Fruit fly (Drosophila melanogaster) whole organism, embryonic: Measurements from ENCODE around the gene CG15642.

Source experiments
- Ada2b ChIP-seq: fragments of 200-800 bp; sonication (Bioruptor generic); IDR thresholded peaks from 2 replicates; pipeline ENCODE4 v1.3.6; 2022; ENCODE audit warnings: missing biosample characterization, missing genetic modification characterization
- Bgb ChIP-seq: fragments of 200-800 bp; sonication (Bioruptor generic); IDR thresholded peaks from 2 replicates; pipeline ENCODE4 v1.3.6; 2022; ENCODE audit warnings: missing biosample characterization, missing genetic modification characterization; ENCODE audit not compliant: partially characterized antibody
- CG10209 ChIP-seq: fragments of 200-800 bp; sonication (Bioruptor generic); optimal IDR thresholded peaks from 3 replicates; lab custom pipeline; 2017; ENCODE audit warnings: missing biosample characterization, mild to moderate bottlenecking, missing genetic modification characterization, missing genetic modification reagents
- CG11085 ChIP-seq: fragments of 200-800 bp; sonication (Bioruptor generic); IDR thresholded peaks from 2 replicates; pipeline ENCODE4 v1.3.6; 2022; ENCODE audit warnings: missing biosample characterization, missing genetic modification characterization
- CG12299 ChIP-seq: fragments of 200-800 bp; sonication (Bioruptor generic); optimal IDR thresholded peaks from 2 replicates; lab custom pipeline; 2018; ENCODE audit warnings: missing biosample characterization, mild to moderate bottlenecking, missing genetic modification characterization
- CG12391 ChIP-seq: fragments of 200-800 bp; sonication (Bioruptor generic); optimal IDR thresholded peaks from 3 replicates; lab custom pipeline; 2018; ENCODE audit warnings: missing biosample characterization, mild to moderate bottlenecking, missing genetic modification characterization, moderate library complexity
- CG12744 ChIP-seq: fragments of 200-800 bp; sonication (Bioruptor generic); optimal IDR thresholded peaks from 2 replicates; lab custom pipeline; 2016; ENCODE audit warnings: missing biosample characterization, missing genetic modification characterization
- CG14014 ChIP-seq: fragments of 200-800 bp; sonication (Bioruptor generic); IDR thresholded peaks from 2 replicates; pipeline ENCODE4 v1.3.6; 2022; ENCODE audit warnings: missing biosample characterization, missing genetic modification characterization
- CG15601 ChIP-seq: fragments of 200-800 bp; sonication (Bioruptor generic); optimal IDR thresholded peaks from 3 replicates; lab custom pipeline; 2019; ENCODE audit warnings: missing biosample characterization, mild to moderate bottlenecking, missing genetic modification characterization, moderate library complexity
- CG1647 ChIP-seq: fragments of 200-800 bp; sonication (Bioruptor generic); optimal IDR thresholded peaks from 3 replicates; lab custom pipeline; 2016; ENCODE audit warnings: missing biosample characterization, missing genetic modification characterization
- CG18262 ChIP-seq: fragments of 200-800 bp; optimal IDR thresholded peaks from 3 replicates; lab custom pipeline; 2019; ENCODE audit warnings: missing biosample characterization, mild to moderate bottlenecking, missing genetic modification characterization, moderate library complexity
- CG2129 ChIP-seq: fragments of 200-800 bp; sonication (Bioruptor generic); IDR thresholded peaks from 2 replicates; pipeline ENCODE4 v1.3.6; 2022; ENCODE audit warnings: missing biosample characterization, missing genetic modification characterization; ENCODE audit not compliant: partially characterized antibody
- CG30020 ChIP-seq: fragments of 200-800 bp; optimal IDR thresholded peaks from 2 replicates; lab custom pipeline; 2019; ENCODE audit warnings: missing biosample characterization, mild to moderate bottlenecking, missing genetic modification characterization, moderate library complexity
- CG30431 ChIP-seq: fragments of 200-800 bp; sonication (Bioruptor generic); optimal IDR thresholded peaks from 2 replicates; lab custom pipeline; 2017; ENCODE audit warnings: missing biosample characterization, missing genetic modification characterization
- CG34376 ChIP-seq: fragments of 200-800 bp; sonication (Bioruptor generic); optimal IDR thresholded peaks from 2 replicates; lab custom pipeline; 2018; ENCODE audit warnings: missing biosample characterization, mild to moderate bottlenecking, missing genetic modification characterization
- CG6854 ChIP-seq: fragments of 200-800 bp; sonication (Bioruptor generic); optimal IDR thresholded peaks from 3 replicates; lab custom pipeline; 2017; ENCODE audit warnings: missing biosample characterization, mild to moderate bottlenecking, missing genetic modification characterization
- CG7357 ChIP-seq: fragments of 200-800 bp; sonication (Bioruptor generic); IDR thresholded peaks from 3 replicates; pipeline ENCODE4 v1.3.6; 2022; ENCODE audit warnings: missing biosample characterization, missing genetic modification characterization
- CG9727 ChIP-seq: fragments of 200-800 bp; sonication (Bioruptor generic); optimal IDR thresholded peaks from 3 replicates; lab custom pipeline; 2017; ENCODE audit warnings: missing biosample characterization, mild to moderate bottlenecking, missing genetic modification characterization
- CG9817 ChIP-seq: fragments of 200-800 bp; sonication (Bioruptor generic); optimal IDR thresholded peaks from 2 replicates; lab custom pipeline; 2018; ENCODE audit warnings: missing biosample characterization, mild to moderate bottlenecking, missing genetic modification characterization, moderate library complexity
- CG9932 ChIP-seq: fragments of 200-800 bp; sonication (Bioruptor generic); IDR thresholded peaks from 2 replicates; pipeline ENCODE4 v1.3.6; 2022; ENCODE audit warnings: missing biosample characterization, missing genetic modification characterization
- Camta ChIP-seq: fragments of 200-800 bp; sonication (Bioruptor generic); optimal IDR thresholded peaks from 2 replicates; lab custom pipeline; 2016; ENCODE audit warnings: missing biosample characterization, missing genetic modification characterization
- D19A ChIP-seq: fragments of 200-800 bp; optimal IDR thresholded peaks from 3 replicates; lab custom pipeline; 2019; ENCODE audit warnings: missing biosample characterization, mild to moderate bottlenecking, missing genetic modification characterization, moderate library complexity
- Dad ChIP-seq: fragments of 200-800 bp; sonication (Bioruptor generic); optimal IDR thresholded peaks from 3 replicates; lab custom pipeline; 2016; ENCODE audit warnings: missing biosample characterization, missing genetic modification characterization
- Dip3 ChIP-seq: fragments of 200-800 bp; sonication (Bioruptor generic); optimal IDR thresholded peaks from 3 replicates; lab custom pipeline; 2016; ENCODE audit warnings: missing biosample characterization, missing genetic modification characterization
- Dp ChIP-seq: fragments of 200-800 bp; sonication (Bioruptor generic); optimal IDR thresholded peaks from 2 replicates; lab custom pipeline; 2018; ENCODE audit warnings: missing biosample characterization, mild to moderate bottlenecking, missing genetic modification characterization, moderate library complexity
- Fer1 ChIP-seq: fragments of 200-800 bp; sonication (Bioruptor generic); optimal IDR thresholded peaks from 2 replicates; lab custom pipeline; 2017; ENCODE audit warnings: missing biosample characterization, mild to moderate bottlenecking, missing genetic modification characterization
- Fer2 ChIP-seq: fragments of 200-800 bp; sonication (Bioruptor generic); optimal IDR thresholded peaks from 2 replicates; lab custom pipeline; 2018; ENCODE audit warnings: missing biosample characterization, mild to moderate bottlenecking, missing genetic modification characterization, moderate library complexity
- Hey ChIP-seq: fragments of 200-800 bp; sonication (Bioruptor generic); optimal IDR thresholded peaks from 3 replicates; lab custom pipeline; 2018; ENCODE audit warnings: missing biosample characterization, mild to moderate bottlenecking, missing genetic modification characterization
- Lhr ChIP-seq: fragments of 200-800 bp; sonication (Bioruptor generic); optimal IDR thresholded peaks from 3 replicates; lab custom pipeline; 2017; ENCODE audit warnings: mild to moderate bottlenecking, missing biosample characterization, missing genetic modification reagents, missing genetic modification characterization
- Meics ChIP-seq: fragments of 200-800 bp; sonication (Bioruptor generic); optimal IDR thresholded peaks from 2 replicates; lab custom pipeline; 2017; ENCODE audit warnings: missing biosample characterization, mild to moderate bottlenecking, missing genetic modification characterization
- Neu2 ChIP-seq: fragments of 200-800 bp; sonication (Bioruptor generic); optimal IDR thresholded peaks from 3 replicates; lab custom pipeline; 2016; ENCODE audit warnings: missing biosample characterization, missing genetic modification characterization, borderline replicate concordance
- Nf-YB ChIP-seq: fragments of 200-800 bp; sonication (Bioruptor generic); optimal IDR thresholded peaks from 3 replicates; lab custom pipeline; 2019; ENCODE audit warnings: missing biosample characterization, mild to moderate bottlenecking, missing genetic modification characterization, moderate library complexity
- Sry-β ChIP-seq: fragments of 200-800 bp; sonication (Bioruptor generic); optimal IDR thresholded peaks from 2 replicates; lab custom pipeline; 2018; ENCODE audit warnings: missing biosample characterization, mild to moderate bottlenecking, missing genetic modification characterization, moderate library complexity
- aop ChIP-seq: fragments of 200-800 bp; sonication (Bioruptor generic); IDR thresholded peaks from 2 replicates; pipeline ENCODE4 v1.3.6; 2022; ENCODE audit warnings: missing biosample characterization, missing genetic modification characterization
- ap ChIP-seq: fragments of 200-800 bp; sonication (Bioruptor generic); IDR thresholded peaks from 2 replicates; pipeline ENCODE4 v1.3.6; 2022; ENCODE audit warnings: missing biosample characterization, missing genetic modification characterization
- bsh ChIP-seq, 2 experiments: fragments of 200-800 bp; sonication (Bioruptor generic); optimal IDR thresholded peaks; 2 replicates each; lab custom pipeline; 2017 to 2018; ENCODE audit warnings: mild to moderate bottlenecking in 2 of 2, missing biosample characterization in 2 of 2, missing genetic modification characterization in 2 of 2, moderate library complexity in 1 of 2
- cas ChIP-seq: fragments of 200-800 bp; sonication (Bioruptor generic); IDR thresholded peaks from 2 replicates; pipeline ENCODE4 v1.3.6; 2022; ENCODE audit warnings: missing biosample characterization, missing genetic modification characterization
- corto ChIP-seq: fragments of 200-800 bp; sonication (Bioruptor generic); optimal IDR thresholded peaks from 2 replicates; lab custom pipeline; 2016; ENCODE audit warnings: missing biosample characterization, mild to moderate bottlenecking, missing genetic modification characterization, moderate library complexity
- crp ChIP-seq, 2 experiments: fragments of 200-800 bp; sonication (Bioruptor generic); optimal IDR thresholded peaks; 2 replicates in 1 of 2; 3 replicates in 1 of 2; lab custom pipeline; 2017; ENCODE audit warnings: missing biosample characterization in 2 of 2, missing genetic modification characterization in 2 of 2, mild to moderate bottlenecking in 1 of 2, moderate library complexity in 1 of 2
- dpn ChIP-seq, 2 experiments: fragments of 200-800 bp; sonication (Bioruptor generic); optimal IDR thresholded peaks; 3 replicates each; lab custom pipeline; 2016; ENCODE audit warnings: missing biosample characterization in 2 of 2, missing genetic modification characterization in 2 of 2
- fd64A ChIP-seq: fragments of 200-800 bp; sonication (Bioruptor generic); optimal IDR thresholded peaks from 3 replicates; lab custom pipeline; 2018; ENCODE audit warnings: missing biosample characterization, mild to moderate bottlenecking, missing genetic modification characterization
- gfzf ChIP-seq: fragments of 200-800 bp; sonication (Bioruptor generic); optimal IDR thresholded peaks from 2 replicates; lab custom pipeline; 2016; ENCODE audit warnings: missing biosample characterization, mild to moderate bottlenecking, missing genetic modification characterization, moderate library complexity
- ind ChIP-seq: fragments of 200-800 bp; sonication (Bioruptor generic); optimal IDR thresholded peaks from 3 replicates; lab custom pipeline; 2016; ENCODE audit warnings: missing biosample characterization, missing genetic modification characterization
- lola ChIP-seq, 3 experiments: fragments of >200 bp in 2 of 3; fragments of 200-800 bp in 1 of 3; sonication (Bioruptor generic) in 1 of 3; optimal IDR thresholded peaks; 2 replicates each; lab custom pipeline; 2017 to 2019; ENCODE audit warnings: missing biosample characterization in 3 of 3, missing genetic modification characterization in 3 of 3, mild to moderate bottlenecking in 1 of 3, moderate library complexity in 1 of 3
- peb ChIP-seq: fragments of 200-800 bp; sonication (Bioruptor generic); IDR thresholded peaks from 2 replicates; pipeline ENCODE4 v1.3.6; 2022; ENCODE audit warnings: missing biosample characterization, missing genetic modification characterization
- sens-2 ChIP-seq: fragments of 200-800 bp; sonication (Bioruptor generic); IDR thresholded peaks from 2 replicates; pipeline ENCODE4 v1.3.6; 2022; ENCODE audit warnings: missing biosample characterization, missing genetic modification characterization
- slou ChIP-seq: fragments of 200-800 bp; sonication (Bioruptor generic); optimal IDR thresholded peaks from 3 replicates; lab custom pipeline; 2016; ENCODE audit warnings: missing biosample characterization, missing genetic modification characterization
- tin ChIP-seq: fragments of 200-800 bp; sonication (Bioruptor generic); optimal IDR thresholded peaks from 3 replicates; lab custom pipeline; 2016; ENCODE audit warnings: missing biosample characterization, missing genetic modification characterization
- trh ChIP-seq: fragments of 200-800 bp; sonication (Bioruptor generic); optimal IDR thresholded peaks from 2 replicates; lab custom pipeline; 2016; ENCODE audit warnings: missing biosample characterization, missing genetic modification characterization
- yki ChIP-seq: fragments of >200 bp; optimal IDR thresholded peaks from 3 replicates; lab custom pipeline; 2018
- zfh1 ChIP-seq: fragments of 200-800 bp; sonication (Bioruptor generic); IDR thresholded peaks from 3 replicates; pipeline ENCODE4 v1.3.6; 2022; ENCODE audit warnings: missing biosample characterization, missing genetic modification characterization

Gene CG15642

DNA sequence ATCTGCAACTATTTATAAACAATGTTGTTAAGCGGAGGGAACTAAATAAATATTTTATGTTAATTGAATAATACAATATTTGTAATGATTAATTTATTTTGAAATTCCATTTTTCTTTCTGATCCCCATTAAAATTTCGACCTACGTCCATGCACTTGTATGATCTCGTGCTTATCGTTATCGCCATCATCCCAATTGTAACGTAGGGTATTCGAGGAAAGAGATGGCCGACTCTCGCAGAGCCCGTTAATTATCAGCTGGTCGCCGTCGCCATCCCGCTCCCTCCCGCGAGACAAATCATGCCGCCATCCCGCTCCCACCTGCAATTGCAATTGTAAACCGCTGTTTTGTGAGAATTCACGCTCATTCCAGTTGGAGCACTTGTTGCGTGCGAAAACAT lies 14.4 kb downstream of the CG15642 start, which contains the start of gene CG11655 (continued):
- no peak for TF ChIP-seq CG12299 (tag; lab: Kevin White, UChicago)
- TF ChIP-seq Dad (GFP tag; lab: Kevin White, UChicago) = no peak
- TF ChIP-seq CG9817 = peak; percentile 6
- no peak for TF ChIP-seq CG30431 (GFP tag; lab: Kevin White, UChicago)
- TF ChIP-seq CG7357 (GFP tag; lab: Robert Waterston, UW) = no peak
- TF ChIP-seq tin (GFP tag; lab: Kevin White, UChicago) = no peak
- TF ChIP-seq Nf-YB (GFP tag; lab: Kevin White, UChicago) = peak; percentile 26
- TF ChIP-seq Neu2 (GFP tag; lab: Kevin White, UChicago) = no peak
- TF ChIP-seq CG34376 = peak; percentile 15
- peak; percentile 68; the same call in 2 of the 3 replicates for TF ChIP-seq zfh1 (GFP tag; lab: Robert Waterston, UW)
- TF ChIP-seq CG18262 (tag; lab: Kevin White, UChicago) = peak; percentile 38
- TF ChIP-seq Dip3 (GFP tag; lab: Kevin White, UChicago) = no peak
- no peak for TF ChIP-seq yki
- no peak for TF ChIP-seq Meics (GFP tag; lab: Kevin White, UChicago)
- TF ChIP-seq cas (GFP tag; lab: Robert Waterston, UW) = no peak
- TF ChIP-seq gfzf = no peak
- no peak for TF ChIP-seq CG9932 (GFP tag; lab: Robert Waterston, UW)
- no peak for TF ChIP-seq CG2129
- no peak for TF ChIP-seq Dp (GFP tag; lab: Kevin White, UChicago)
- TF ChIP-seq slou (GFP tag; lab: Kevin White, UChicago) = no peak
- no peak for TF ChIP-seq CG12744 (GFP tag; lab: Kevin White, UChicago)
- peak; percentile 41 for TF ChIP-seq ind (GFP tag; lab: Kevin White, UChicago)
- no peak for TF ChIP-seq CG1647 (GFP tag; lab: Kevin White, UChicago)
- no peak for TF ChIP-seq Camta
- TF ChIP-seq CG15601 = no peak
- TF ChIP-seq Sry-β (GFP tag; lab: Kevin White, UChicago) = no peak
- TF ChIP-seq ap (GFP tag; lab: Robert Waterston, UW) = 0 out of 2 replicates have a peak, but pooled peaks have one; percentile 11
- peak; percentile 21; the same call in 1 of the 2 replicates for TF ChIP-seq Ada2b (GFP tag; lab: Robert Waterston, UW)
- TF ChIP-seq D19A (tag; lab: Kevin White, UChicago) = no peak
- TF ChIP-seq peb (GFP tag; lab: Robert Waterston, UW) = no peak
- TF ChIP-seq aop (GFP tag; lab: Robert Waterston, UW) = no peak
- TF ChIP-seq dpn (GFP tag; optimal IDR thresholded peaks at IDR 0.05; lab: Kevin White, UChicago) = peak in 1 of 2 experiments; percentile 17
- no peak for TF ChIP-seq CG30020 (tag; lab: Kevin White, UChicago)
- no peak for TF ChIP-seq corto (GFP tag; lab: Kevin White, UChicago)
- no peak for TF ChIP-seq Bgb
- no peak for TF ChIP-seq Fer2
- TF ChIP-seq sens-2 (GFP tag; lab: Robert Waterston, UW) = no peak
- no peak for TF ChIP-seq CG6854 (GFP tag; lab: Kevin White, UChicago)
- no peak for TF ChIP-seq Hey (tag; lab: Kevin White, UChicago)
- TF ChIP-seq CG9727 (GFP tag; lab: Kevin White, UChicago) = peak; percentile 40
- TF ChIP-seq CG14014 = no peak
- TF ChIP-seq Fer1 (GFP tag; lab: Kevin White, UChicago) = no peak
- no peak for TF ChIP-seq trh (GFP tag; lab: Kevin White, UChicago)
- TF ChIP-seq crp (GFP tag; optimal IDR thresholded peaks at IDR 0.05; lab: Kevin White, UChicago) = peak in 1 of 2 experiments; percentile 80
- peak in 1 of 3 experiments; percentile 31 for TF ChIP-seq lola (GFP tag; optimal IDR thresholded peaks at IDR 0.05; lab: Kevin White, UChicago)
- TF ChIP-seq bsh (GFP tag; optimal IDR thresholded peaks at IDR 0.05; lab: Kevin White, UChicago) = peak in 1 of 2 experiments; percentile 44
- TF ChIP-seq CG11085 (GFP tag; lab: Robert Waterston, UW) = no peak
- peak; percentile 8 for TF ChIP-seq Lhr (GFP tag; lab: Kevin White, UChicago)
- TF ChIP-seq CG12391 (tag; lab: Kevin White, UChicago) = peak; percentile 54
- no peak for TF ChIP-seq CG10209 (GFP tag; lab: Kevin White, UChicago)
- TF ChIP-seq fd64A = no peak
